Worm (Caenorhabditis elegans): ENCODE results near the gene ads-1.

ads-1 gene

ce11 chrIII:254235-254634 is 44.1 kb downstream of the ads-1 start, which contains the start of gene Y50D7A.3:
TSS of gene Y50D7A.3 (plus strand) at chrIII:254535.
- TF ChIP-seq lsy-2 (tag; optimal IDR thresholded peaks at IDR 0.05) (no peak), nhr-11 (tag; optimal IDR thresholded peaks at IDR 0.05) (no peak), Y55F3AM.14 (GFP tag; optimal IDR thresholded peaks at IDR 0.05) (no peak)

DNA sequence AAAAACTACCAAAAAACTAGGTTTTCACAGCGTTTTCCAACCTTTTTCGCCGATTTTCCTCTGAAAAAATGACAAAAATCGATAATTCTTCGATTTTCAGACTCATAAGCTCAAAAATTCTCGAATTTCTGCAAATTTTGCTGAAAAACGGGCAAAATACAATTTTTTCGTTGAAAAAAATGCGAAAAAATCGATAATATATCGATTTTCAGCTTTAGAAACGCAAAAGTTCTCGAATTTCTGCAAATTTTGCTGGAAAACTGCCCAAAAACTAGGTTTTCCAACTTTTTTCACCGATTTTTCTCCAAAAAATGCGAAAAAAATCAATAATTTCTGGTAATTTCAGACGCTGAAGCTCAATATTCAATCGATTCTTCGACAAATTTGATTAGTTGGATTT is 46.9 kb downstream of the ads-1 start:
- TF ChIP-seq nhr-12 (tag; optimal IDR thresholded peaks at IDR 0.05) (no peak), nhr-129 (tag; optimal IDR thresholded peaks at IDR 0.05) (no peak), peb-1 (tag; optimal IDR thresholded peaks at IDR 0.05) (no peak), mab-5 (tag; optimal IDR thresholded peaks at IDR 0.05) (no peak), C34F6.9 (tag; optimal IDR thresholded peaks at IDR 0.05) (no peak), nhr-11 (tag; optimal IDR thresholded peaks at IDR 0.05) (no peak), lsy-2 (tag; optimal IDR thresholded peaks at IDR 0.05) (no peak), unc-62 (GFP tag; optimal IDR thresholded peaks at IDR 0.05) (no peak), ZK546.5 (tag; optimal IDR thresholded peaks at IDR 0.05) (no peak), mdl-1 (tag; optimal IDR thresholded peaks at IDR 0.05) (no peak), nhr-237 (tag; optimal IDR thresholded peaks at IDR 0.05) (no peak), nhr-10 (tag; optimal IDR thresholded peaks at IDR 0.05) (no peak)

All from whole organism, L2 larva.